Fruit fly (Drosophila melanogaster): ENCODE measurements around the gene Droj2.

Gene Droj2

dm6 chr3R:13425470-13426033, 43.6 kb downstream of the Droj2 start, which contains the start of gene Act87E (continued):
- TF ChIP-seq trh (GFP tag; optimal IDR thresholded peaks at IDR 0.05) (no peak), CG2129 (GFP tag; IDR thresholded peaks at IDR 0.05; ENCODE audit: partially characterized antibody) (no peak), CG2199 (GFP tag; IDR thresholded peaks at IDR 0.05) (no peak), Six4 (GFP tag; optimal IDR thresholded peaks at IDR 0.05) (peak; percentile 40), CG12744 (GFP tag; optimal IDR thresholded peaks at IDR 0.05) (no peak), psq (GFP tag; optimal IDR thresholded peaks at IDR 0.05) (no peak), sd (tag; optimal IDR thresholded peaks at IDR 0.05) (peak; percentile 4), CG11085 (GFP tag; IDR thresholded peaks at IDR 0.05) (no peak), kah (GFP tag; optimal IDR thresholded peaks at IDR 0.05) (peak; percentile 33), dpn (GFP tag; optimal IDR thresholded peaks at IDR 0.05) (peak in 1 of 2 experiments; percentile 41), CG10431 (GFP tag; optimal IDR thresholded peaks at IDR 0.05) (peak; percentile 8), CG6854 (GFP tag; optimal IDR thresholded peaks at IDR 0.05) (no peak), CG17328 (GFP tag; IDR thresholded peaks at IDR 0.05) (no peak), Atf3 (GFP tag; optimal IDR thresholded peaks at IDR 0.05) (no peak), Neu2 (GFP tag; optimal IDR thresholded peaks at IDR 0.05; ENCODE audit: borderline replicate concordance) (no peak), NK7.1 (GFP tag; optimal IDR thresholded peaks at IDR 0.05) (no peak), nerfin-1 (tag; optimal IDR thresholded peaks at IDR 0.05) (peak; percentile 73), D19B (GFP tag; optimal IDR thresholded peaks at IDR 0.05) (no peak), H15 (GFP tag; IDR thresholded peaks at IDR 0.05) (no peak), CG11696 (GFP tag; IDR thresholded peaks at IDR 0.05) (no peak), Dbx (GFP tag; IDR thresholded peaks at IDR 0.05) (peak; percentile 41; the same call in 1 of the 3 replicates), CG3847 (GFP tag; IDR thresholded peaks at IDR 0.05) (no peak), HLH4C (GFP tag; IDR thresholded peaks at IDR 0.05; ENCODE audit: partially characterized antibody) (no peak), HLHmδ (GFP tag; optimal IDR thresholded peaks at IDR 0.05) (no peak), CG12769 (tag; optimal IDR thresholded peaks at IDR 0.05) (no peak), CG34224 (GFP tag; IDR thresholded peaks at IDR 0.05; ENCODE audit: partially characterized antibody) (no peak), vvl (GFP tag; IDR thresholded peaks at IDR 0.05) (0 out of 2 replicates have a peak, but pooled peaks have one; percentile 15), CG31441 (GFP tag; IDR thresholded peaks at IDR 0.05) (peak; percentile 89), Kr (GFP tag; optimal IDR thresholded peaks at IDR 0.05) (no peak), pan (optimal IDR thresholded peaks at IDR 0.05) (no peak), pan (GFP tag; optimal IDR thresholded peaks at IDR 0.05 in 1 of 2, IDR thresholded peaks at IDR 0.05 in 1 of 2) (peak in 1 of 2 experiments; percentile 39), gsb-n (tag; optimal IDR thresholded peaks at IDR 0.05) (peak; percentile 77), pita (GFP tag; optimal IDR thresholded peaks at IDR 0.05) (no peak), twi (tag; optimal IDR thresholded peaks at IDR 0.05) (peak; percentile 98), CG4854 (GFP tag; optimal IDR thresholded peaks at IDR 0.05) (no peak), ham (GFP tag; IDR thresholded peaks at IDR 0.05) (no peak), gsb (GFP tag; IDR thresholded peaks at IDR 0.05) (no peak), croc (GFP tag; conservative IDR thresholded peaks at IDR 0.05) (peak; percentile 47; the same call in 1 of the 3 replicates), CG13624 (GFP tag; optimal IDR thresholded peaks at IDR 0.05) (no peak), fru (optimal IDR thresholded peaks at IDR 0.05) (no peak), Dref (GFP tag; IDR thresholded peaks at IDR 0.05) (no peak), abd-A (tag; optimal IDR thresholded peaks at IDR 0.05) (no peak), CG9727 (GFP tag; optimal IDR thresholded peaks at IDR 0.05) (peak; percentile 82), dmrt11E (tag; optimal IDR thresholded peaks at IDR 0.05) (peak; percentile 84), bcd (GFP tag; optimal IDR thresholded peaks at IDR 0.05) (peak; percentile 63), crc (GFP tag; optimal IDR thresholded peaks at IDR 0.05) (no peak), Gsc (GFP tag; IDR thresholded peaks at IDR 0.05) (no peak), CG34376 (GFP tag; optimal IDR thresholded peaks at IDR 0.05) (no peak), Dek (tag; optimal IDR thresholded peaks at IDR 0.05) (peak; percentile 52), sim (GFP tag; IDR thresholded peaks at IDR 0.05) (peak; percentile 46; the same call in 1 of the 2 replicates), CG4328 (GFP tag; optimal IDR thresholded peaks at IDR 0.05) (peak; percentile 3)
